Worm (Caenorhabditis elegans) whole organism, late embryonic: Measurements from ENCODE around the gene mks-3.

Experiments
- hlh-6 ChIP-seq: sonication (generic microtip); optimal IDR thresholded peaks from 2 replicates; lab custom pipeline; 2016; ENCODE audit warnings: missing genotype, missing genetic modification characterization, missing compliant biosample characterization
- pha-4 ChIP-seq: fragments of 150-350 bp; optimal IDR thresholded peaks from 2 replicates; lab custom pipeline; 2018; ENCODE audit warnings: missing biosample characterization, missing genetic modification reagents, missing genetic modification characterization

- TF ChIP-seq pha-4 (tag; lab: Kevin White, UChicago) (no peak), hlh-6 (tag; lab: Kevin White, UChicago) (no peak)
Measured at ce11 chrII:7545364-7545763, 38.1 kb downstream of the mks-3 start.
